Worm (Caenorhabditis elegans): ENCODE data around the gene R53.4.

The R53.4 gene

DNA sequence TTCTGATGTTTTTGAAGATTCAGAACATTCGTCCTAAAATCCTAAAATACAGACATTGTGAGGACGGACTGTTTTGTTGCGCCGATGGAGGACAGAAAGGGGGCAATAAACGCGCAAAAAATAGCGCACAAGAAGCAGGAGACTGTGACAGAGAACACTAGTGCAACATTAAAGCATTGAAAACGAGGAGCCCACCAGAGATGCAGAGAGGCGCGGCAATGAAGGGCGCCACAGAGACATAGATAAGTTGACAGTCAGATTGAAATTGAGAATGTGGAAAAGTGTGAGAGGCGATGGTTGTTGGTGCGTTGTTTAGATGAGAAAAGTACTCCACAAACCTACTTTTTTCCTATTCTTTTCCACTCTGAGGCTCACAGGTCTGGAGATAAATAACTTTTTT is 7.1 kb upstream of the R53.4 start, which contains the start of gene aakg-5:
aakg-5 (minus strand) TSS at position 159 of the 400 bp plus-strand sequence.
- TF ChIP-seq jun-1 (tag; optimal IDR thresholded peaks at IDR 0.05) (peak; percentile 72), nhr-19 (GFP tag; conservative IDR thresholded peaks at IDR 0.05) (peak; percentile 82), grh-1 (GFP tag; IDR thresholded peaks at IDR 0.05) (peak; percentile 88), lsy-2 (tag; optimal IDR thresholded peaks at IDR 0.05) (peak; percentile 78 to 89), pax-3 (tag; optimal IDR thresholded peaks at IDR 0.05) (peak; percentile 21), sptf-1 (tag; optimal IDR thresholded peaks at IDR 0.05) (no peak), nhr-11 (tag; optimal IDR thresholded peaks at IDR 0.05) (peak; percentile 79), lin-13 (GFP tag; optimal IDR thresholded peaks at IDR 0.05) (peak; percentile 88), elt-3 (tag; optimal IDR thresholded peaks at IDR 0.05) (peak in 5 of 6 experiments; percentile 36 to 86 (median 56)), fkh-8 (tag; optimal IDR thresholded peaks at IDR 0.05) (peak; percentile 57), nhr-77 (tag; optimal IDR thresholded peaks at IDR 0.05) (peak; percentile 90), blmp-1 (tag; optimal IDR thresholded peaks at IDR 0.05) (peak; percentile 86), ceh-88 (GFP tag; IDR thresholded peaks at IDR 0.05) (peak; percentile 37; the same call in 1 of the 2 replicates), ztf-4 (tag; optimal IDR thresholded peaks at IDR 0.05) (peak; percentile 63), ztf-11 (tag; optimal IDR thresholded peaks at IDR 0.05) (no peak), C04F5.9 (tag; optimal IDR thresholded peaks at IDR 0.05) (peak; percentile 56), F16B12.6 (tag; optimal IDR thresholded peaks at IDR 0.05) (peak; percentile 28), unc-130 (tag; optimal IDR thresholded peaks at IDR 0.05) (peak; percentile 54), hlh-4 (tag; optimal IDR thresholded peaks at IDR 0.05) (no peak), nhr-76 (tag; optimal IDR thresholded peaks at IDR 0.05) (no peak), skn-1 (tag; optimal IDR thresholded peaks at IDR 0.05) (peak; percentile 90), dpl-1 (GFP tag; optimal IDR thresholded peaks at IDR 0.05) (peak; percentile 59 to 66 (median 62)), ama-1 (optimal IDR thresholded peaks at IDR 0.05) (peak; percentile 17), C16A3.4 (tag; optimal IDR thresholded peaks at IDR 0.05) (peak; percentile 56), alr-1 (tag; optimal IDR thresholded peaks at IDR 0.05; ENCODE audit: borderline replicate concordance) (no peak), sup-37 (GFP tag; optimal IDR thresholded peaks at IDR 0.05) (no peak), nhr-12 (tag; optimal IDR thresholded peaks at IDR 0.05) (no peak), hpl-2 (GFP tag; optimal IDR thresholded peaks at IDR 0.05) (no peak), elt-2 (tag; optimal IDR thresholded peaks at IDR 0.05) (peak; percentile 80), zag-1 (tag; optimal IDR thresholded peaks at IDR 0.05) (no peak), isw-1 (GFP tag; IDR thresholded peaks at IDR 0.05) (0 out of 2 replicates have a peak, but pooled peaks have one; percentile 28), mdl-1 (tag; optimal IDR thresholded peaks at IDR 0.05) (peak in 1 of 2 experiments; percentile 87), ets-5 (GFP tag; IDR thresholded peaks at IDR 0.05) (no peak), lin-39 (tag; optimal IDR thresholded peaks at IDR 0.05) (peak; percentile 46), egl-27 (tag; optimal IDR thresholded peaks at IDR 0.05) (peak; percentile 28 to 72), nhr-84 (tag; optimal IDR thresholded peaks at IDR 0.05) (no peak), snpc-4 (tag; optimal IDR thresholded peaks at IDR 0.05) (peak; percentile 41), lin-35 (GFP tag; optimal IDR thresholded peaks at IDR 0.05) (peak; percentile 72 to 88), ceh-82 (tag; optimal IDR thresholded peaks at IDR 0.05) (peak; percentile 59 to 74 (median 72)), efl-1 (optimal IDR thresholded peaks at IDR 0.05) (peak; percentile 84 to 92), efl-1 (GFP tag; optimal IDR thresholded peaks at IDR 0.05 in 1 of 2) (peak; percentile 58 to 94), nhr-90 (tag; optimal IDR thresholded peaks at IDR 0.05; ENCODE audit: poor library complexity) (peak; percentile 85), nhr-47 (tag; optimal IDR thresholded peaks at IDR 0.05) (peak; percentile 88), egl-13 (tag; optimal IDR thresholded peaks at IDR 0.05) (no peak), vab-15 (tag; optimal IDR thresholded peaks at IDR 0.05) (no peak), pag-3 (tag; optimal IDR thresholded peaks at IDR 0.05; ENCODE audit: borderline replicate concordance, insufficient read depth) (no peak), dsc-1 (tag; optimal IDR thresholded peaks at IDR 0.05) (peak; percentile 70), mep-1 (tag; optimal IDR thresholded peaks at IDR 0.05) (peak; percentile 72), ces-1 (GFP tag; optimal IDR thresholded peaks at IDR 0.05) (no peak), tbx-2 (tag; optimal IDR thresholded peaks at IDR 0.05) (peak; percentile 92), xbp-1 (tag; optimal IDR thresholded peaks at IDR 0.05) (peak; percentile 79), unc-86 (tag; optimal IDR thresholded peaks at IDR 0.05) (peak; percentile 77), nhr-71 (tag; optimal IDR thresholded peaks at IDR 0.05) (peak; percentile 96)

All from whole organism, L1 larva.